Worm (Caenorhabditis elegans) whole organism, dauer: ENCODE results near the gene T15B7.1.

Experiments used
- unc-62 ChIP-seq: sonication (generic microtip); optimal IDR thresholded peaks from 2 replicates; lab custom pipeline; 2017; ENCODE audit warnings: missing biosample characterization, missing genetic modification reagents, missing genetic modification characterization

Gene T15B7.1

ce11 chrV:6842437-6842836 is at the start of gene T15B7.1:
TSS of gene T15B7.1 (plus strand) at chrV:6842737.
- no peak for TF ChIP-seq unc-62 (GFP tag; lab: Kevin White, UChicago)

- no peak for TF ChIP-seq unc-62 (GFP tag; lab: Kevin White, UChicago)
These were observed 49.6 kb upstream of the T15B7.1 start for ce11 chrV:6792973-6793372.

ce11 chrV:6793744-6794239 is 48.7 kb upstream of the T15B7.1 start, which contains the start of gene ZC404.1:
TSS of gene ZC404.1 (plus strand) at chrV:6794189.
- TF ChIP-seq unc-62 (GFP tag; lab: Kevin White, UChicago): no peak

ce11 chrV:6796264-6796663 is 46.3 kb upstream of the T15B7.1 start:
- no peak for TF ChIP-seq unc-62 (GFP tag; lab: Kevin White, UChicago)

ce11 chrV:6796894-6797293 is 45.6 kb upstream of the T15B7.1 start:
- no peak for TF ChIP-seq unc-62 (GFP tag; lab: Kevin White, UChicago)

ce11 chrV:6799564-6799963 is 43.0 kb upstream of the T15B7.1 start, which contains the start of gene dmsr-9:
TSS of gene dmsr-9 (minus strand) at chrV:6799664.
- TF ChIP-seq unc-62 (GFP tag; lab: Kevin White, UChicago): no peak

ce11 chrV:6801850-6802249 is 40.7 kb upstream of the T15B7.1 start, which contains the start of gene dmsr-10:
TSS of gene dmsr-10 (minus strand) at chrV:6801950.
- TF ChIP-seq unc-62 (GFP tag; lab: Kevin White, UChicago): no peak

- no peak for TF ChIP-seq unc-62 (GFP tag; lab: Kevin White, UChicago)
These were observed 38.5 kb upstream of the T15B7.1 start, which contains the start of gene dmsr-11 for ce11 chrV:6803992-6804391. TSS of gene dmsr-11 (minus strand) at chrV:6804092.

- TF ChIP-seq unc-62 (GFP tag; lab: Kevin White, UChicago): no peak
These were observed 36.2 kb upstream of the T15B7.1 start, which contains the start of gene dmsr-12 for ce11 chrV:6806340-6806739. TSS of gene dmsr-12 (minus strand) at chrV:6806440.

ce11 chrV:6808962-6809361 is 33.6 kb upstream of the T15B7.1 start, which contains the start of gene dmsr-16:
TSS of gene dmsr-16 (minus strand) at chrV:6809062.
- TF ChIP-seq unc-62 (GFP tag; lab: Kevin White, UChicago): no peak

- TF ChIP-seq unc-62 (GFP tag; lab: Kevin White, UChicago): no peak
These were observed 32.4 kb upstream of the T15B7.1 start for ce11 chrV:6810091-6810490.

ce11 chrV:6811863-6812262 is 30.7 kb upstream of the T15B7.1 start:
- no peak for TF ChIP-seq unc-62 (GFP tag; lab: Kevin White, UChicago)

ce11 chrV:6813862-6814261 is 28.7 kb upstream of the T15B7.1 start:
- TF ChIP-seq unc-62 (GFP tag; lab: Kevin White, UChicago): no peak

- TF ChIP-seq unc-62 (GFP tag; lab: Kevin White, UChicago): no peak
These were observed 25.4 kb upstream of the T15B7.1 start, which contains the start of gene dmsr-14 for ce11 chrV:6817184-6817583. TSS of gene dmsr-14 (minus strand) at chrV:6817284.

- TF ChIP-seq unc-62 (GFP tag; lab: Kevin White, UChicago): no peak
These were observed 22.7 kb upstream of the T15B7.1 start, which contains the start of gene dmsr-13 for ce11 chrV:6819812-6820211. TSS of gene dmsr-13 (minus strand) at chrV:6819912.

ce11 chrV:6821509-6821908 is 21.0 kb upstream of the T15B7.1 start, which contains the start of gene T15B7.8:
TSS of gene T15B7.8 (plus strand) at chrV:6821809.
- TF ChIP-seq unc-62 (GFP tag; lab: Kevin White, UChicago): no peak

- TF ChIP-seq unc-62 (GFP tag; lab: Kevin White, UChicago): no peak
These were observed 19.1 kb upstream of the T15B7.1 start for ce11 chrV:6823432-6823831.
